Fruit fly (Drosophila melanogaster) whole organism, prepupa: ENCODE results near the gene CG10096.

ENCODE experiments used
- CG10669 ChIP-seq: fragments of 200-800 bp; sonication (Bioruptor generic); optimal IDR thresholded peaks from 3 replicates; lab custom pipeline; 2018; ENCODE audit warnings: missing biosample characterization, mild to moderate bottlenecking, missing genetic modification characterization, moderate library complexity
- CG16779 ChIP-seq: fragments of 200-800 bp; sonication (Bioruptor generic); optimal IDR thresholded peaks from 3 replicates; lab custom pipeline; 2017; ENCODE audit warnings: missing biosample characterization, mild to moderate bottlenecking, missing genetic modification characterization
- CG3032 ChIP-seq: fragments of 200-800 bp; optimal IDR thresholded peaks from 2 replicates; lab custom pipeline; 2019; ENCODE audit warnings: missing biosample characterization, mild to moderate bottlenecking, missing genetic modification characterization, moderate library complexity
- CG3919 ChIP-seq: fragments of 200-800 bp; sonication (Bioruptor generic); optimal IDR thresholded peaks from 3 replicates; lab custom pipeline; 2016; ENCODE audit warnings: missing biosample characterization, missing genetic modification characterization
- Eip78C ChIP-seq: fragments of 200-800 bp; sonication (Bioruptor generic); peaks from one replicate; lab custom pipeline; 2016; ENCODE audit warnings: missing biosample characterization, missing genetic modification characterization
- Smox ChIP-seq: fragments of 200-800 bp; sonication (Bioruptor generic); optimal IDR thresholded peaks from 3 replicates; lab custom pipeline; 2016; ENCODE audit warnings: missing biosample characterization, missing genetic modification characterization
- achi ChIP-seq: fragments of 200-800 bp; sonication (Bioruptor generic); optimal IDR thresholded peaks from 3 replicates; lab custom pipeline; 2016; ENCODE audit warnings: missing biosample characterization, missing genetic modification characterization
- acj6 ChIP-seq: fragments of 200-800 bp; sonication (Bioruptor generic); optimal IDR thresholded peaks from 3 replicates; lab custom pipeline; 2016; ENCODE audit warnings: missing biosample characterization, missing genetic modification characterization
- fd59A ChIP-seq: fragments of 200-800 bp; sonication (Bioruptor generic); optimal IDR thresholded peaks from 2 replicates; lab custom pipeline; 2017; ENCODE audit warnings: missing biosample characterization, mild to moderate bottlenecking, missing genetic modification characterization, missing genetic modification reagents
- pdm3 ChIP-seq: fragments of 200-800 bp; sonication (Bioruptor generic); optimal IDR thresholded peaks from 3 replicates; lab custom pipeline; 2016; ENCODE audit warnings: missing biosample characterization, missing genetic modification characterization
- salr ChIP-seq, 2 experiments: fragments of 200-800 bp; sonication (Bioruptor generic); optimal IDR thresholded peaks; 3 replicates each; lab custom pipeline; 2016 to 2018; ENCODE audit warnings: missing biosample characterization in 2 of 2, missing genetic modification characterization in 2 of 2, mild to moderate bottlenecking in 1 of 2
- spab ChIP-seq: fragments of 200-800 bp; sonication (Bioruptor generic); optimal IDR thresholded peaks from 2 replicates; lab custom pipeline; 2017; ENCODE audit warnings: missing biosample characterization, mild to moderate bottlenecking, missing genetic modification characterization, missing genetic modification reagents

dm6 chr3R:12408160-12408559, 12.4 kb upstream of the CG10096 start, which contains the start of gene CG5196:
- TF ChIP-seq fd59A (GFP tag; lab: Kevin White, UChicago) (no peak), CG3032 (tag; lab: Kevin White, UChicago) (no peak), CG16779 (tag; lab: Kevin White, UChicago) (no peak), salr (GFP tag; optimal IDR thresholded peaks at IDR 0.05; lab: Kevin White, UChicago) (no peak), acj6 (no peak), CG10669 (GFP tag; lab: Kevin White, UChicago) (no peak), spab (no peak), Smox (no peak), CG3919 (GFP tag; lab: Kevin White, UChicago) (no peak), achi (GFP tag; lab: Kevin White, UChicago) (no peak), Eip78C (GFP tag; lab: Kevin White, UChicago) (peak; percentile 67), pdm3 (GFP tag; lab: Kevin White, UChicago) (no peak)
